Fruit fly (Drosophila melanogaster) whole organism, pupa: Measurements from ENCODE around the gene CG46460.

ENCODE experiments used
- CG13204 ChIP-seq: fragments of 200-800 bp; sonication (Bioruptor generic); optimal IDR thresholded peaks from 2 replicates; lab custom pipeline; 2018; ENCODE audit warnings: missing biosample characterization, mild to moderate bottlenecking, missing genetic modification characterization, moderate library complexity
- CG14655 ChIP-seq: fragments of 200-800 bp; sonication (Bioruptor generic); optimal IDR thresholded peaks from 3 replicates; lab custom pipeline; 2017; ENCODE audit warnings: mild to moderate bottlenecking, missing biosample characterization, missing genetic modification reagents, missing genetic modification characterization
- CG15710 ChIP-seq: fragments of 200-800 bp; sonication (Bioruptor generic); optimal IDR thresholded peaks from 2 replicates; lab custom pipeline; 2018; ENCODE audit warnings: missing biosample characterization, mild to moderate bottlenecking, missing genetic modification characterization, moderate library complexity
- CG17806 ChIP-seq: fragments of 200-800 bp; sonication (Bioruptor generic); optimal IDR thresholded peaks from 2 replicates; lab custom pipeline; 2018; ENCODE audit warnings: missing biosample characterization, mild to moderate bottlenecking, missing genetic modification characterization, moderate library complexity
- CG32121 ChIP-seq: fragments of 200-800 bp; sonication (Bioruptor generic); IDR thresholded peaks from 2 replicates; pipeline ENCODE4 v1.3.6; 2022; ENCODE audit warnings: missing biosample characterization, missing genetic modification characterization
- CG8301 ChIP-seq: fragments of 200-800 bp; sonication (Bioruptor generic); optimal IDR thresholded peaks from 2 replicates; lab custom pipeline; 2018; ENCODE audit warnings: missing biosample characterization, mild to moderate bottlenecking, missing genetic modification characterization
- EcR ChIP-seq: fragments of 200-800 bp; sonication (Bioruptor generic); optimal IDR thresholded peaks from 3 replicates; lab custom pipeline; 2019; ENCODE audit warnings: missing biosample characterization, missing genetic modification characterization, mild to moderate bottlenecking, moderate library complexity, missing genetic modification reagents
- Ets98B ChIP-seq: fragments of 200-800 bp; sonication (Bioruptor generic); IDR thresholded peaks from 2 replicates; pipeline ENCODE4 v1.3.6; 2022; ENCODE audit warnings: missing biosample characterization, missing genetic modification characterization
- Pif1A ChIP-seq: fragments of 200-800 bp; sonication (Bioruptor generic); optimal IDR thresholded peaks from 3 replicates; lab custom pipeline; 2016; ENCODE audit warnings: missing biosample characterization, missing genetic modification characterization
- rn ChIP-seq: fragments of 200-800 bp; sonication (Bioruptor generic); IDR thresholded peaks from 2 replicates; pipeline ENCODE4 v1.3.6; 2022; ENCODE audit warnings: missing biosample characterization, missing genetic modification characterization

dm6 chr3L:4211440-4211839, 15.7 kb downstream of the CG46460 start, which contains the start of gene Cpr64Ab:
- TF ChIP-seq CG17806 (tag; lab: Kevin White, UChicago) (no peak), CG32121 (GFP tag; lab: Robert Waterston, UW) (no peak), rn (GFP tag; lab: Robert Waterston, UW) (no peak), CG13204 (GFP tag; lab: Kevin White, UChicago) (no peak), CG14655 (GFP tag; lab: Kevin White, UChicago) (no peak), Pif1A (no peak), CG15710 (tag; lab: Kevin White, UChicago) (no peak), Ets98B (GFP tag; lab: Robert Waterston, UW) (no peak), EcR (GFP tag; lab: Kevin White, UChicago) (no peak), CG8301 (no peak)
